Fruit fly (Drosophila melanogaster): ENCODE data around the gene Pur-alpha.

The Pur-alpha gene

dm6 chr4:610398-611319, 52.8 kb downstream of the Pur-alpha start, which contains the start of gene Eph:
TSS of gene Eph (plus strand) at chr4:610684.
- TF ChIP-seq CTCF (optimal IDR thresholded peaks at IDR 0.05) = no peak
- no peak for TF ChIP-seq CG8478 (optimal IDR thresholded peaks at IDR 0.05)
